Worm (Caenorhabditis elegans): ENCODE results near the gene wht-5.

Gene wht-5

DNA sequence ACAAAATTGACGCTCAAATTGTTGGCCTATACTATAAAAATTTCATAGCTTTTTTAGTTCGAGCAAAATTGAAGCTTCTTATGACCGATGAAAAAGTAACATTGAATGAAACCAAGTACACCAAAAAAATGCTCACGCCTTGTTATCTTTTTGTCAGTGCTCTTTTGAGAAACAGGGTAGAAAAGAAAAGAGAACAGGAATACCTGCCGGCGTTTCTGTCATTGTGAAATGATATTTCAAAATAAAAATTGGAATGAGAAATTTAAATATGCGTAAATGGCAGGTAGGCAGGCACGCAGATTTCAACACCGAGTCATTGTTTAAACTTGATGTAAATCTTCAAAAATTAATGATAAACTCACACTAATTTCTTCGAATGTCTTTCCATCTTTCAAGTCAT, 32.6 kb upstream of the wht-5 start:
- TF ChIP-seq gei-8 (GFP tag; optimal IDR thresholded peaks at IDR 0.05): no peak
- peak; percentile 41; the same call in 1 of the 2 replicates for TF ChIP-seq dmd-6 (GFP tag; IDR thresholded peaks at IDR 0.05)
- peak; percentile 17 for TF ChIP-seq dve-1 (tag; optimal IDR thresholded peaks at IDR 0.05; ENCODE audit: insufficient read depth)
- no peak for TF ChIP-seq daf-16 (GFP tag; optimal IDR thresholded peaks at IDR 0.05)
- peak; percentile 13 for TF ChIP-seq daf-16 (tag; optimal IDR thresholded peaks at IDR 0.05)

DNA sequence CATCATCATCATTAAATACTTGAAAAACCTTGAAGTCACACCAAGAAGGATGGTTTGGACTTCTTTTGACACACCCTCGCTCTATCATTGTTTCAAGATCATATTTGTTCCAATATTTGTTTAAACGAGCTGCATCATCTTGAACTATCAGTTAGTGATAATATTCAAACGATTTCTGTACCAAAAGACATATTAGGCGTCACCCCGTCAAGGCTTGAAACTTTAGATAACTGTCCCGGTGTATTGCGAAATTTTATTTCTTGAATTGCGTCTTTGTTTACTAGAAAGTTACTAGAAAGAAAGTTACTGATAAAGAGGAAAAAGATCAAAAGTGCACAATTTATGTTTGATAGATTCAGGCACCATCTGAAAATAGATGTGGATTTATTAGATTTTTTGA, 31.4 kb upstream of the wht-5 start:
- TF ChIP-seq F49E8.2 (tag; optimal IDR thresholded peaks at IDR 0.05; ENCODE audit: borderline replicate concordance) (no peak), nhr-42 (GFP tag; IDR thresholded peaks at IDR 0.05) (no peak), mes-2 (tag; optimal IDR thresholded peaks at IDR 0.05; ENCODE audit: poor library complexity, severe bottlenecking) (no peak), nhr-111 (GFP tag; optimal IDR thresholded peaks at IDR 0.05) (no peak), madf-5 (GFP tag; IDR thresholded peaks at IDR 0.05) (no peak), ceh-32 (tag; optimal IDR thresholded peaks at IDR 0.05; ENCODE audit: poor library complexity) (no peak), ceh-62 (tag; optimal IDR thresholded peaks at IDR 0.05) (no peak), ZK546.5 (tag; optimal IDR thresholded peaks at IDR 0.05) (no peak), ztf-11 (tag; optimal IDR thresholded peaks at IDR 0.05) (no peak), nhr-11 (tag; optimal IDR thresholded peaks at IDR 0.05) (no peak), daf-16 (GFP tag; optimal IDR thresholded peaks at IDR 0.05) (peak in 1 of 2 experiments; percentile 6), daf-16 (tag; optimal IDR thresholded peaks at IDR 0.05) (peak; percentile 96), ZK337.2 (GFP tag; IDR thresholded peaks at IDR 0.05) (no peak), duxl-1 (tag; optimal IDR thresholded peaks at IDR 0.05; ENCODE audit: poor library complexity) (no peak), lin-39 (tag; optimal IDR thresholded peaks at IDR 0.05) (no peak), dpl-1 (GFP tag; optimal IDR thresholded peaks at IDR 0.05) (no peak), ztf-7 (tag; optimal IDR thresholded peaks at IDR 0.05) (peak; percentile 2), ceh-20 (GFP tag; IDR thresholded peaks at IDR 0.05) (no peak), dmd-6 (GFP tag; IDR thresholded peaks at IDR 0.05) (peak; percentile 65), tag-97 (GFP tag; IDR thresholded peaks at IDR 0.05) (no peak), spr-3 (GFP tag; optimal IDR thresholded peaks at IDR 0.05) (no peak), F26F4.8 (GFP tag; conservative IDR thresholded peaks at IDR 0.05) (no peak), unc-39 (tag; optimal IDR thresholded peaks at IDR 0.05) (no peak), mdl-1 (tag; optimal IDR thresholded peaks at IDR 0.05) (no peak), set-16 (GFP tag; IDR thresholded peaks at IDR 0.05) (no peak), hlh-11 (tag; optimal IDR thresholded peaks at IDR 0.05) (peak; percentile 69), ama-1 (optimal IDR thresholded peaks at IDR 0.05) (no peak), attf-4 (tag; optimal IDR thresholded peaks at IDR 0.05) (no peak), zip-11 (GFP tag; IDR thresholded peaks at IDR 0.05) (no peak), fkh-10 (GFP tag; optimal IDR thresholded peaks at IDR 0.05) (no peak), F10B5.3 (tag; optimal IDR thresholded peaks at IDR 0.05) (no peak), ceh-44 (GFP tag; IDR thresholded peaks at IDR 0.05) (no peak), egl-43 (GFP tag; IDR thresholded peaks at IDR 0.05) (no peak), ceh-28 (tag; optimal IDR thresholded peaks at IDR 0.05) (no peak), mep-1 (tag; optimal IDR thresholded peaks at IDR 0.05) (no peak), sdz-12 (GFP tag; optimal IDR thresholded peaks at IDR 0.05) (no peak), tra-1 (GFP tag; IDR thresholded peaks at IDR 0.05) (no peak), R02D3.7 (tag; optimal IDR thresholded peaks at IDR 0.05) (no peak), Y75B8A.6 (GFP tag; IDR thresholded peaks at IDR 0.05) (no peak), lin-1 (GFP tag; IDR thresholded peaks at IDR 0.05) (0 out of 2 replicates have a peak, but pooled peaks have one; percentile 38), nhr-48 (tag; optimal IDR thresholded peaks at IDR 0.05) (peak; percentile 22), skn-1 (tag; optimal IDR thresholded peaks at IDR 0.05) (no peak), mxl-3 (GFP tag; optimal IDR thresholded peaks at IDR 0.05) (no peak), snpc-4 (tag; optimal IDR thresholded peaks at IDR 0.05) (no peak), php-3 (GFP tag; IDR thresholded peaks at IDR 0.05) (no peak), nhr-10 (tag; optimal IDR thresholded peaks at IDR 0.05) (peak; percentile 14), saeg-2 (GFP tag; IDR thresholded peaks at IDR 0.05) (no peak), F37D6.2 (tag; optimal IDR thresholded peaks at IDR 0.05) (no peak), dve-1 (tag; optimal IDR thresholded peaks at IDR 0.05; ENCODE audit: insufficient read depth) (peak; percentile 70)

Data from whole organism, L4 larva.